Fruit fly (Drosophila melanogaster): ENCODE data around the gene dia.

dm6 chr2L:20796758-20797514 is 39.0 kb downstream of the dia start, which contains the start of gene vari:
- no peak for TF ChIP-seq CG14711 (tag; optimal IDR thresholded peaks at IDR 0.05)
- TF ChIP-seq cic (GFP tag; optimal IDR thresholded peaks at IDR 0.05) = no peak
- TF ChIP-seq kay (GFP tag; ENCODE audit: borderline replicate concordance) = no peak
- peak; percentile 21 for TF ChIP-seq tj (GFP tag; optimal IDR thresholded peaks at IDR 0.05)
- no peak for TF ChIP-seq bab1 (GFP tag; optimal IDR thresholded peaks at IDR 0.05)
- no peak for TF ChIP-seq Mnt (GFP tag; optimal IDR thresholded peaks at IDR 0.05)
